Worm (Caenorhabditis elegans): ENCODE measurements around the gene M18.6.
"Not testable (repeated sequence)": the region's sequence is repeated elsewhere in the genome, so short reads cannot be mapped to it uniquely, and the experiment has no call there.

The M18.6 gene

DNA sequence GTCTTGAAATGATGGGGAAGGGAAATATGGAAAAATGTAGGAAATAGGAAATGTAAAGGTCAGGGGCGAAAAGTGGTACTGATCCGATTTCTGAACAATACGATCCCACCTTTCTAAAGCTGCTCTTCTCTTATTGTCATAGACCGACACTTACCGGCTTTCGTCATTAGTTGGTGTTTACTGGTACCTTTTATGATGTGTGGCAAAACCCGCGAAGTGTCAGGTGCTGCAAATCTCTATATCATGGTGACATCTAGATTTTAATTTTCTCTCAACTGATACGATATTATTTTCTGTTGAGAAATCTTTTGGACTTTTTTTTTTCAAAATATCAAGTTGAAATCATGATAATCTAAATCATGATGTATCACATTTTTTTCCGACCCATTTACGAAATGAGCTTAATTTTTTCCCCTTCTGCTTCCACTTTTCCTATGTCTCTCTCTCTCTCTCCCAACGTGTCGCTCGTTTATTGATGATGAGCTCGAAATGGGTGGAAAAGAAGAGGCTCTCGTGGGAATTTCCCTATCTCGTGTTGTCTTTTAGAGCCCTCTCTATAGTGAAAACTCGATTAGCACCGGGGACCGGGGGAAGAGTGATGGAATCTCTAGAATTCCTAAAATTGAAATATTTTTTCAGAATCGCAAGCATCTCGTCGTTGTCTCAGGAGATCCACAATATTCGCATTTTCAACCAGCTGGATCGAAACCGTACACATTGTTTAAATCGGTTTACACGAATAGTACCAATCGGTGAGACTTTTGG, 10.4 kb downstream of the M18.6 start:
- TF ChIP-seq efl-3 (GFP tag; optimal IDR thresholded peaks at IDR 0.05) (no peak), snpc-4 (tag; optimal IDR thresholded peaks at IDR 0.05) (peak; percentile 59), lin-14 (GFP tag; optimal IDR thresholded peaks at IDR 0.05) (peak; percentile 46), zag-1 (tag; optimal IDR thresholded peaks at IDR 0.05) (no peak), mef-2 (tag; optimal IDR thresholded peaks at IDR 0.05) (no peak), ces-1 (GFP tag; optimal IDR thresholded peaks at IDR 0.05) (no peak), snu-23 (GFP tag; optimal IDR thresholded peaks at IDR 0.05) (no peak), aha-1 (tag; optimal IDR thresholded peaks at IDR 0.05) (no peak), efl-1 (optimal IDR thresholded peaks at IDR 0.05) (no peak), efl-1 (GFP tag; optimal IDR thresholded peaks at IDR 0.05 in 1 of 2) (peak in 1 of 2 experiments; percentile 55), unc-86 (tag; optimal IDR thresholded peaks at IDR 0.05) (no peak), nhr-85 (tag) (peak; percentile 9), tlp-1 (tag; optimal IDR thresholded peaks at IDR 0.05) (no peak)

DNA sequence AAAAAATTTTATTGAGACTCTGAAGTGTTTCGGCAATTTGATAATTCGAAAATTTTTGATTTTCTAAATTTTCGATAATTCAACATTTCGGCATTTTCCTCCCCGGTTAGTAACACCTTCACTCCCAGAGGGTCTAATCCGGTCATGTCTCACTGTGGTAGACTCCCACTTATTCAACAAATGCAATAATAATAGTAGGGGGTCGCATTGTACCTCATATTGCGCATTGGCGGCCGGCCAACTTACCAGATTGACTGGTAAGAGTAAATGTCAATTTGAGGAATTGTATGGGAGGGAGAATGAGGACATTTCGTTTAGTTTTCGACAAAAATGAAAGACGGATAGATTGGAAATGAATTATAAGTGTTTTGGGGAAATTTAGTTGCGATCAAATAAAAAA, 12.7 kb downstream of the M18.6 start:
- TF ChIP-seq blmp-1 (tag; optimal IDR thresholded peaks at IDR 0.05) (peak; percentile 27), mep-1 (tag; optimal IDR thresholded peaks at IDR 0.05) (peak; percentile 18), sptf-1 (tag; optimal IDR thresholded peaks at IDR 0.05) (no peak), ceh-63 (GFP tag; optimal IDR thresholded peaks at IDR 0.05) (no peak), isw-1 (GFP tag; IDR thresholded peaks at IDR 0.05) (no peak), snu-23 (GFP tag; optimal IDR thresholded peaks at IDR 0.05) (no peak), nhr-20 (tag; optimal IDR thresholded peaks at IDR 0.05) (no peak), fkh-10 (GFP tag; optimal IDR thresholded peaks at IDR 0.05) (no peak), zag-1 (tag; optimal IDR thresholded peaks at IDR 0.05) (no peak), ets-5 (GFP tag; IDR thresholded peaks at IDR 0.05) (no peak), pax-3 (tag; optimal IDR thresholded peaks at IDR 0.05) (no peak), nhr-85 (tag) (peak; percentile 71), swsn-7 (tag; optimal IDR thresholded peaks at IDR 0.05) (no peak), ceh-8 (GFP tag; optimal IDR thresholded peaks at IDR 0.05) (no peak), ceh-82 (tag; optimal IDR thresholded peaks at IDR 0.05) (no peak), tlp-1 (tag; optimal IDR thresholded peaks at IDR 0.05) (no peak), C34B4.2 (tag; optimal IDR thresholded peaks at IDR 0.05) (no peak), nhr-71 (tag; optimal IDR thresholded peaks at IDR 0.05) (no peak), unc-62 (GFP tag; optimal IDR thresholded peaks at IDR 0.05) (no peak), xbp-1 (tag; optimal IDR thresholded peaks at IDR 0.05) (no peak), lin-13 (GFP tag; optimal IDR thresholded peaks at IDR 0.05) (no peak)

DNA sequence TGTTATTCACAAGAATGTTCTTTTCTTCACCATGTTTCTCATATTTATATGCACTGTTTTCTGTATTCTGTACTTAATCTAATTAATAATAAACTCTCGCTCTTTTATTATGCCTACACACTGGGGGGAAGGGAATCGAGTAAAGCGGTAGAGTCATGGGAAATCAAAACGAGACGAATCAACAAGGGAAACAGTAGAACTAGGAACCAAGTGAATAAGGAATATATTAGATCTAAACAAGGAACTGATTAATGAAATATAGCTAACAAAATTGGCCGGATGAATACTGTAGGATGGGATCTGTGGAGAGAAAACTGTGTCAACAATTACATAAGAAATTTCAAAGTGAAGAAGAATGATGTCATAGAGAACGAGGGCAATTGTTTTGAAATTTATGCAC, 13.9 kb downstream of the M18.6 start:
- peak; percentile 44 for TF ChIP-seq nhr-85 (tag)
- TF ChIP-seq fkh-4 (tag; optimal IDR thresholded peaks at IDR 0.05; ENCODE audit: borderline replicate concordance) = no peak
- TF ChIP-seq elt-3 (tag; optimal IDR thresholded peaks at IDR 0.05) = no peak
- peak; percentile 78 for TF ChIP-seq ceh-8 (GFP tag; optimal IDR thresholded peaks at IDR 0.05)

DNA sequence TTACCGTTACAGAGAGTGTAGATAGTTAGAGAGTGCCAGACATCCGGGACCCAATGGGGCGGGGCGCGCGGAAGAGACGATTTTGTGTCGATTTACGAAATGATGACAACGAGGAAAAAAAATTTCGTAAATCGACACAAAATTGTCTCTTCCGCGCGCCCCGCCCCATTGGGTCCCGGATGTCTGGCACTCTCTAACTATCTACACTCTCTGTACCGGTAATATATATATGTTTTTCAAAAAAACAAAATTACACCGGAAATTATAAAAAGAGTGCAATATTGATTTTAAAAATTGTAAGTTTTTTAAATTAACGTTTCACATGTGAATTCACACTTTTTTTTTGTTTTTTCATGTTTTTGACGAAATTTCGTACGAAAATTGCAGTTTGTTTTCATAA, 17.0 kb downstream of the M18.6 start, which contains the start of gene B0001.4:
Gene B0001.4, minus strand, starts transcription at position 101 of the 400 bp plus-strand sequence.
- not testable (repeated sequence) for TF ChIP-seq irx-1 (tag; optimal IDR thresholded peaks at IDR 0.05); ets-5 (GFP tag; IDR thresholded peaks at IDR 0.05); fkh-4 (tag; optimal IDR thresholded peaks at IDR 0.05; ENCODE audit: borderline replicate concordance)

DNA sequence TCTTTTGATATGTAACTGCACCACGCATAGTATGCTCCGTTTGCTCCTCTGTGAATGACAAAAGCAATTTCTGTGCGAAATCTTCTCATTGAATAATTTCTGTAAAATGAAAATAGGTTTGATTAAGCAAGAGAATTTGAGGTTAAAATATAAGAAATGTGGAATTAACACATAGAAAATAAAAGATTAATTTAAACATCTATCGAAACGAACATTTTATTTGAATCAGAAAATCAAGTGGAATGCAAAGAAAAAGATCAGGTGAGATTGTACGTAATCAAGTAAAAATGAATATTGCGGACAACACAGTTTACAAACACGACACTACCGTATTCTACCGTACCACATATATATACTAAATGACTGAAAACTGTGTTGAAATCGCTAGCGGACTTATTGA, 19.8 kb downstream of the M18.6 start, which contains the start of gene B0001.8:
Gene B0001.8, minus strand, starts transcription at position 101 of the 400 bp plus-strand sequence.
- TF ChIP-seq elt-2 (tag; optimal IDR thresholded peaks at IDR 0.05) (no peak), egl-27 (tag; optimal IDR thresholded peaks at IDR 0.05) (no peak), C34B4.2 (tag; optimal IDR thresholded peaks at IDR 0.05) (no peak), nhr-77 (tag; optimal IDR thresholded peaks at IDR 0.05) (no peak), rnt-1 (tag; optimal IDR thresholded peaks at IDR 0.05) (no peak), pag-3 (tag; optimal IDR thresholded peaks at IDR 0.05; ENCODE audit: borderline replicate concordance, insufficient read depth) (no peak), ama-1 (optimal IDR thresholded peaks at IDR 0.05) (no peak), zag-1 (tag; optimal IDR thresholded peaks at IDR 0.05) (no peak)

All from whole organism, L1 larva.